Worm (Caenorhabditis elegans): Measurements from ENCODE around the gene H12C20.7.

The H12C20.7 gene

ce11 chrV:11531831-11532534 lies 40.8 kb downstream of the H12C20.7 start (continued):
- TF ChIP-seq unc-39 (tag; optimal IDR thresholded peaks at IDR 0.05) (no peak), nhr-102 (tag; optimal IDR thresholded peaks at IDR 0.05) (peak; percentile 49), tra-1 (GFP tag; IDR thresholded peaks at IDR 0.05) (peak; percentile 81), egl-27 (tag; optimal IDR thresholded peaks at IDR 0.05) (no peak), R02D3.7 (tag; optimal IDR thresholded peaks at IDR 0.05) (no peak), unc-62 (GFP tag; optimal IDR thresholded peaks at IDR 0.05 in 1 of 2) (peak in 1 of 2 experiments; percentile 98), unc-62 (tag; optimal IDR thresholded peaks at IDR 0.05) (no peak), vab-7 (GFP tag; IDR thresholded peaks at IDR 0.05) (no peak), saeg-2 (GFP tag; IDR thresholded peaks at IDR 0.05) (no peak), ceh-32 (tag; optimal IDR thresholded peaks at IDR 0.05; ENCODE audit: poor library complexity) (no peak), jun-1 (tag; optimal IDR thresholded peaks at IDR 0.05) (peak; percentile 61), ctbp-1 (GFP tag; IDR thresholded peaks at IDR 0.05) (peak; percentile 43; the same call in 1 of the 2 replicates), D1046.2 (GFP tag; IDR thresholded peaks at IDR 0.05) (no peak), madf-5 (GFP tag; IDR thresholded peaks at IDR 0.05) (no peak), aly-2 (tag; optimal IDR thresholded peaks at IDR 0.05) (no peak), hlh-11 (tag; optimal IDR thresholded peaks at IDR 0.05) (peak; percentile 99), lir-3 (tag; optimal IDR thresholded peaks at IDR 0.05) (no peak), zip-11 (GFP tag; IDR thresholded peaks at IDR 0.05) (no peak), mep-1 (tag; optimal IDR thresholded peaks at IDR 0.05) (peak; percentile 81), lin-13 (GFP tag; optimal IDR thresholded peaks at IDR 0.05) (peak; percentile 30), nhr-77 (tag; optimal IDR thresholded peaks at IDR 0.05) (peak; percentile 40), ceh-28 (tag; optimal IDR thresholded peaks at IDR 0.05) (no peak), nhr-6 (tag; optimal IDR thresholded peaks at IDR 0.05) (peak; percentile 40), ceh-44 (GFP tag; IDR thresholded peaks at IDR 0.05) (no peak), php-3 (GFP tag; IDR thresholded peaks at IDR 0.05) (0 out of 2 replicates have a peak, but pooled peaks have one; percentile 45), rbr-2 (tag; optimal IDR thresholded peaks at IDR 0.05) (peak; percentile 49), aha-1 (tag) (peak; percentile 88), daf-16 (GFP tag; optimal IDR thresholded peaks at IDR 0.05) (peak; percentile 62 to 96), daf-16 (tag; optimal IDR thresholded peaks at IDR 0.05) (peak; percentile 91), ama-1 (optimal IDR thresholded peaks at IDR 0.05) (no peak), zag-1 (tag; optimal IDR thresholded peaks at IDR 0.05) (no peak), lin-29 (GFP tag; IDR thresholded peaks at IDR 0.05) (0 out of 2 replicates have a peak, but pooled peaks have one; percentile 29), snpc-1.2 (GFP tag; IDR thresholded peaks at IDR 0.05) (no peak), nhr-10 (tag; optimal IDR thresholded peaks at IDR 0.05) (peak; percentile 62), pqm-1 (tag; optimal IDR thresholded peaks at IDR 0.05) (peak; percentile 84), attf-4 (tag; optimal IDR thresholded peaks at IDR 0.05) (no peak), T20F7.1 (GFP tag; optimal IDR thresholded peaks at IDR 0.05) (peak; percentile 71), Y75B8A.6 (GFP tag; IDR thresholded peaks at IDR 0.05) (no peak), lin-39 (tag; optimal IDR thresholded peaks at IDR 0.05) (no peak), sdz-12 (GFP tag; optimal IDR thresholded peaks at IDR 0.05) (no peak), F37D6.2 (tag; optimal IDR thresholded peaks at IDR 0.05) (no peak), daf-19 (GFP tag; conservative IDR thresholded peaks at IDR 0.05) (no peak), nhr-25 (tag; optimal IDR thresholded peaks at IDR 0.05; ENCODE audit: borderline replicate concordance, insufficient read depth) (peak; percentile 80), ceh-62 (tag; optimal IDR thresholded peaks at IDR 0.05) (no peak), ceh-20 (GFP tag; IDR thresholded peaks at IDR 0.05) (peak; percentile 59; the same call in 1 of the 2 replicates), hif-1 (tag; optimal IDR thresholded peaks at IDR 0.05) (peak in 1 of 2 experiments; percentile 71), fkh-10 (GFP tag; optimal IDR thresholded peaks at IDR 0.05) (no peak), dmd-9 (GFP tag; IDR thresholded peaks at IDR 0.05) (no peak), nhr-41 (GFP tag; IDR thresholded peaks at IDR 0.05) (0 out of 2 replicates have a peak, but pooled peaks have one; percentile 24), egl-43 (GFP tag; IDR thresholded peaks at IDR 0.05) (no peak), duxl-1 (tag; optimal IDR thresholded peaks at IDR 0.05; ENCODE audit: poor library complexity) (no peak)

Measured in whole organism, L4 larva.